Fruit fly (Drosophila melanogaster) whole organism, embryonic: Measurements from ENCODE around the gene Lmpt.

Experiments
- Aef1 ChIP-seq: fragments of 200-800 bp; sonication (Bioruptor generic); IDR thresholded peaks from 3 replicates; pipeline ENCODE4 v1.3.6; 2022; ENCODE audit warnings: missing biosample characterization, missing genetic modification characterization
- Asciz ChIP-seq: fragments of 200-800 bp; sonication (Bioruptor generic); optimal IDR thresholded peaks from 2 replicates; lab custom pipeline; 2017; ENCODE audit warnings: missing biosample characterization, mild to moderate bottlenecking, missing genetic modification characterization, missing genetic modification reagents
- Atf6 ChIP-seq: fragments of 200-800 bp; sonication (Bioruptor generic); IDR thresholded peaks from 2 replicates; pipeline ENCODE4 v1.3.6; 2022; ENCODE audit warnings: missing biosample characterization, missing genetic modification characterization
- C15 ChIP-seq: fragments of 200-800 bp; sonication (Bioruptor generic); IDR thresholded peaks from 3 replicates; pipeline ENCODE4 v1.3.6; 2022; ENCODE audit warnings: missing biosample characterization, missing genetic modification characterization
- CG10209 ChIP-seq: fragments of 200-800 bp; sonication (Bioruptor generic); optimal IDR thresholded peaks from 3 replicates; lab custom pipeline; 2017; ENCODE audit warnings: missing biosample characterization, mild to moderate bottlenecking, missing genetic modification characterization, missing genetic modification reagents
- CG10366 ChIP-seq: fragments of 200-800 bp; sonication (Bioruptor generic); IDR thresholded peaks from 2 replicates; pipeline ENCODE4 v1.3.6; 2022; ENCODE audit warnings: missing biosample characterization, missing genetic modification characterization
- CG13775 ChIP-seq: fragments of 200-800 bp; sonication (Bioruptor generic); optimal IDR thresholded peaks from 3 replicates; lab custom pipeline; 2017; ENCODE audit warnings: missing biosample characterization, mild to moderate bottlenecking, missing genetic modification characterization
- CG14014 ChIP-seq: fragments of 200-800 bp; sonication (Bioruptor generic); IDR thresholded peaks from 2 replicates; pipeline ENCODE4 v1.3.6; 2022; ENCODE audit warnings: missing biosample characterization, missing genetic modification characterization
- CG15073 ChIP-seq: fragments of 200-800 bp; sonication (Bioruptor generic); optimal IDR thresholded peaks from 2 replicates; lab custom pipeline; 2016; ENCODE audit warnings: missing biosample characterization, missing genetic modification characterization
- CG15269 ChIP-seq: fragments of 200-800 bp; sonication (Bioruptor generic); optimal IDR thresholded peaks from 2 replicates; lab custom pipeline; 2018; ENCODE audit warnings: missing biosample characterization, mild to moderate bottlenecking, missing genetic modification characterization, moderate library complexity
- CG17186 ChIP-seq: fragments of 200-800 bp; sonication (Bioruptor generic); optimal IDR thresholded peaks from 3 replicates; lab custom pipeline; 2017; ENCODE audit warnings: missing biosample characterization, missing genetic modification reagents, missing genetic modification characterization
- CG18599 ChIP-seq: fragments of 200-800 bp; sonication (Bioruptor generic); optimal IDR thresholded peaks from 3 replicates; lab custom pipeline; 2017; ENCODE audit warnings: missing biosample characterization, missing genetic modification characterization, mild to moderate bottlenecking, moderate library complexity, missing genetic modification reagents
- CG31365 ChIP-seq: fragments of 200-800 bp; sonication (Bioruptor generic); optimal IDR thresholded peaks from 2 replicates; lab custom pipeline; 2018; ENCODE audit warnings: missing biosample characterization, mild to moderate bottlenecking, missing genetic modification characterization
- CG3163 ChIP-seq: fragments of 200-800 bp; sonication (Bioruptor generic); optimal IDR thresholded peaks from 3 replicates; lab custom pipeline; 2016; ENCODE audit warnings: missing biosample characterization, missing genetic modification characterization
- CG32532 ChIP-seq: fragments of 200-800 bp; sonication (Bioruptor generic); IDR thresholded peaks from 2 replicates; pipeline ENCODE4 v1.3.6; 2022; ENCODE audit warnings: missing biosample characterization, missing genetic modification characterization
- CG3281 ChIP-seq: fragments of 200-800 bp; sonication (Bioruptor generic); optimal IDR thresholded peaks from 3 replicates; lab custom pipeline; 2017; ENCODE audit warnings: missing biosample characterization, mild to moderate bottlenecking, missing genetic modification characterization
- CG34224 ChIP-seq: fragments of 200-800 bp; sonication (Bioruptor generic); IDR thresholded peaks from 3 replicates; pipeline ENCODE4 v1.3.6; 2022; ENCODE audit warnings: missing biosample characterization, missing genetic modification characterization; ENCODE audit not compliant: partially characterized antibody
- CG34422 ChIP-seq: fragments of 200-800 bp; sonication (Bioruptor generic); IDR thresholded peaks from 3 replicates; pipeline ENCODE4 v1.3.6; 2022; ENCODE audit warnings: missing biosample characterization, missing genetic modification characterization
- CG4730 ChIP-seq: fragments of 200-800 bp; sonication (Bioruptor generic); IDR thresholded peaks from 2 replicates; pipeline ENCODE4 v1.3.6; 2022; ENCODE audit warnings: missing biosample characterization, missing genetic modification characterization
- CG9932 ChIP-seq: fragments of 200-800 bp; sonication (Bioruptor generic); IDR thresholded peaks from 2 replicates; pipeline ENCODE4 v1.3.6; 2022; ENCODE audit warnings: missing biosample characterization, missing genetic modification characterization
- D19A ChIP-seq: fragments of 200-800 bp; optimal IDR thresholded peaks from 3 replicates; lab custom pipeline; 2019; ENCODE audit warnings: missing biosample characterization, mild to moderate bottlenecking, missing genetic modification characterization, moderate library complexity
- Dbx ChIP-seq: fragments of 200-800 bp; sonication (Bioruptor generic); IDR thresholded peaks from 3 replicates; pipeline ENCODE4 v1.3.6; 2022; ENCODE audit warnings: missing biosample characterization, missing genetic modification characterization
- E2f1 ChIP-seq: fragments of 200-800 bp; sonication (Bioruptor generic); IDR thresholded peaks from 2 replicates; pipeline ENCODE4 v1.3.6; 2022; ENCODE audit warnings: missing biosample characterization, missing genetic modification characterization
- Fer1 ChIP-seq: fragments of 200-800 bp; sonication (Bioruptor generic); optimal IDR thresholded peaks from 2 replicates; lab custom pipeline; 2017; ENCODE audit warnings: missing biosample characterization, mild to moderate bottlenecking, missing genetic modification characterization
- H15 ChIP-seq: fragments of 200-800 bp; sonication (Bioruptor generic); IDR thresholded peaks from 3 replicates; pipeline ENCODE4 v1.3.6; 2022; ENCODE audit warnings: missing biosample characterization, missing genetic modification characterization
- Hmr ChIP-seq: fragments of 200-800 bp; sonication (Bioruptor generic); optimal IDR thresholded peaks from 3 replicates; lab custom pipeline; 2017; ENCODE audit warnings: mild to moderate bottlenecking, missing biosample characterization, missing genetic modification reagents, missing genetic modification characterization
- Meics ChIP-seq: fragments of 200-800 bp; sonication (Bioruptor generic); optimal IDR thresholded peaks from 2 replicates; lab custom pipeline; 2017; ENCODE audit warnings: missing biosample characterization, mild to moderate bottlenecking, missing genetic modification characterization
- NFAT ChIP-seq: fragments of 200-800 bp; sonication (Bioruptor generic); IDR thresholded peaks from 2 replicates; pipeline ENCODE4 v1.3.6; 2022; ENCODE audit warnings: missing biosample characterization, missing genetic modification characterization
- NfI ChIP-seq: fragments of 200-800 bp; sonication (Bioruptor generic); optimal IDR thresholded peaks from 3 replicates; lab custom pipeline; 2018; ENCODE audit warnings: missing biosample characterization, mild to moderate bottlenecking, missing genetic modification characterization, moderate library complexity
- Ptx1 ChIP-seq: fragments of 200-800 bp; sonication (Bioruptor generic); IDR thresholded peaks from 2 replicates; pipeline ENCODE4 v1.3.6; 2022; ENCODE audit warnings: missing biosample characterization, missing genetic modification characterization
- Rfx ChIP-seq: fragments of 200-800 bp; sonication (Bioruptor generic); IDR thresholded peaks from 2 replicates; pipeline ENCODE4 v1.3.6; 2022; ENCODE audit warnings: missing biosample characterization, missing genetic modification characterization
- Sox102F ChIP-seq: fragments of 200-800 bp; sonication (Bioruptor generic); optimal IDR thresholded peaks from 2 replicates; lab custom pipeline; 2018; ENCODE audit warnings: missing biosample characterization, mild to moderate bottlenecking, missing genetic modification characterization, moderate library complexity
- Spps ChIP-seq: fragments of 200-800 bp; sonication (Bioruptor generic); optimal IDR thresholded peaks from 2 replicates; lab custom pipeline; 2018; ENCODE audit warnings: missing biosample characterization, mild to moderate bottlenecking, missing genetic modification characterization
- Taf1 ChIP-seq: fragments of 200-800 bp; sonication (Bioruptor generic); IDR thresholded peaks from 2 replicates; pipeline ENCODE4 v1.3.6; 2022; ENCODE audit warnings: missing biosample characterization, missing genetic modification characterization
- dmrt99B ChIP-seq: fragments of 200-800 bp; sonication (Bioruptor generic); optimal IDR thresholded peaks from 2 replicates; lab custom pipeline; 2018; ENCODE audit warnings: missing biosample characterization, mild to moderate bottlenecking, missing genetic modification characterization, moderate library complexity
- gcm ChIP-seq: fragments of 200-800 bp; sonication (Bioruptor generic); optimal IDR thresholded peaks from 2 replicates; lab custom pipeline; 2019; ENCODE audit warnings: missing biosample characterization, mild to moderate bottlenecking, missing genetic modification characterization, moderate library complexity
- gfzf ChIP-seq: fragments of 200-800 bp; sonication (Bioruptor generic); optimal IDR thresholded peaks from 2 replicates; lab custom pipeline; 2016; ENCODE audit warnings: missing biosample characterization, mild to moderate bottlenecking, missing genetic modification characterization, moderate library complexity
- grn ChIP-seq: fragments of 200-800 bp; sonication (Bioruptor generic); optimal IDR thresholded peaks from 3 replicates; lab custom pipeline; 2017; ENCODE audit warnings: missing biosample characterization, missing genetic modification characterization
- gsb ChIP-seq: fragments of 200-800 bp; sonication (Bioruptor generic); IDR thresholded peaks from 2 replicates; pipeline ENCODE4 v1.3.6; 2022; ENCODE audit warnings: missing biosample characterization, missing genetic modification characterization
- ind ChIP-seq: fragments of 200-800 bp; sonication (Bioruptor generic); optimal IDR thresholded peaks from 3 replicates; lab custom pipeline; 2016; ENCODE audit warnings: missing biosample characterization, missing genetic modification characterization
- lab ChIP-seq: fragments of 200-800 bp; sonication (Bioruptor generic); optimal IDR thresholded peaks from 3 replicates; lab custom pipeline; 2017; ENCODE audit warnings: missing biosample characterization, missing genetic modification characterization, mild to moderate bottlenecking, moderate library complexity, missing genetic modification reagents
- mirr ChIP-seq: fragments of 200-800 bp; sonication (Bioruptor generic); optimal IDR thresholded peaks from 3 replicates; lab custom pipeline; 2018; ENCODE audit warnings: missing biosample characterization, mild to moderate bottlenecking, missing genetic modification characterization
- pho ChIP-seq: fragments of 200-800 bp; sonication (Bioruptor generic); optimal IDR thresholded peaks from 2 replicates; lab custom pipeline; 2016; ENCODE audit warnings: missing biosample characterization, missing genetic modification characterization
- prd ChIP-seq, 3 experiments: fragments of >200 bp in 2 of 3; fragments of 200-800 bp in 1 of 3; sonication (Bioruptor generic) in 1 of 3; optimal IDR thresholded peaks in 2 of 3; IDR thresholded peaks in 1 of 3; 2 replicates in 2 of 3; 3 replicates in 1 of 3; pipeline versions ENCODE4 v1.3.6 to Lab custom; 2017 to 2022; ENCODE audit warnings: missing biosample characterization in 1 of 3, missing genetic modification characterization in 1 of 3
- row ChIP-seq: fragments of 200-800 bp; sonication (Bioruptor generic); IDR thresholded peaks from 3 replicates; pipeline ENCODE4 v1.3.6; 2022; ENCODE audit warnings: missing biosample characterization, missing genetic modification characterization
- scrt ChIP-seq: fragments of 200-800 bp; sonication (Bioruptor generic); optimal IDR thresholded peaks from 2 replicates; lab custom pipeline; 2018; ENCODE audit warnings: missing biosample characterization, mild to moderate bottlenecking, missing genetic modification characterization, moderate library complexity
- tup ChIP-seq: fragments of 200-800 bp; sonication (Bioruptor generic); optimal IDR thresholded peaks from 2 replicates; lab custom pipeline; 2016; ENCODE audit warnings: missing biosample characterization, mild to moderate bottlenecking, missing genetic modification characterization, moderate library complexity
- vfl ChIP-seq: fragments of 200-800 bp; sonication (Bioruptor generic); optimal IDR thresholded peaks from 2 replicates; lab custom pipeline; 2016; ENCODE audit warnings: missing biosample characterization, missing genetic modification characterization

Gene Lmpt

dm6 chr3L:16884037-16884436 lies 18.9 kb downstream of the Lmpt start (continued):
- TF ChIP-seq gfzf (GFP tag; lab: Kevin White, UChicago) (no peak), grn (GFP tag; lab: Kevin White, UChicago) (peak; percentile 71), CG15073 (GFP tag; lab: Kevin White, UChicago) (peak; percentile 94), Rfx (GFP tag; lab: Robert Waterston, UW) (peak; percentile 30; the same call in 1 of the 2 replicates), Meics (GFP tag; lab: Kevin White, UChicago) (peak; percentile 15)

- TF ChIP-seq CG4730 (GFP tag; lab: Robert Waterston, UW): 0 out of 2 replicates have a peak, but pooled peaks have one; percentile 13
- TF ChIP-seq C15 (GFP tag; lab: Robert Waterston, UW): no peak
- TF ChIP-seq gsb (GFP tag; lab: Robert Waterston, UW): 0 out of 2 replicates have a peak, but pooled peaks have one; percentile 37
- 0 out of 2 replicates have a peak, but pooled peaks have one; percentile 9 for TF ChIP-seq Taf1
- peak; percentile 65 for TF ChIP-seq CG9932
- TF ChIP-seq pho (GFP tag; lab: Kevin White, UChicago): peak; percentile 6
- TF ChIP-seq CG10366: peak; percentile 46
- peak; percentile 19 for TF ChIP-seq Fer1 (GFP tag; lab: Kevin White, UChicago)
- peak; percentile 48; the same call in 1 of the 2 replicates for TF ChIP-seq CG14014 (GFP tag; lab: Robert Waterston, UW)
- TF ChIP-seq D19A (tag; lab: Kevin White, UChicago): peak; percentile 70
- peak; percentile 20 for TF ChIP-seq dmrt99B (tag; lab: Kevin White, UChicago)
- TF ChIP-seq E2f1 (GFP tag; lab: Robert Waterston, UW): 0 out of 2 replicates have a peak, but pooled peaks have one; percentile 27
- TF ChIP-seq CG34422 (GFP tag; lab: Robert Waterston, UW): no peak
- peak; percentile 68 for TF ChIP-seq row (GFP tag; lab: Robert Waterston, UW)
- TF ChIP-seq prd (optimal IDR thresholded peaks at IDR 0.05; lab: Kevin White, UChicago): no peak
- 0 out of 3 replicates have a peak, but pooled peaks have one; percentile 22 for TF ChIP-seq prd (GFP tag; IDR thresholded peaks at IDR 0.05; lab: Robert Waterston, UW)
- peak; percentile 65 for TF ChIP-seq Rfx (GFP tag; lab: Robert Waterston, UW)
- peak; percentile 45; the same call in 1 of the 3 replicates for TF ChIP-seq Dbx (GFP tag; lab: Robert Waterston, UW)
- no peak for TF ChIP-seq Asciz
- peak; percentile 10 for TF ChIP-seq Sox102F (GFP tag; lab: Kevin White, UChicago)
- no peak for TF ChIP-seq CG31365
- TF ChIP-seq Atf6 (GFP tag; lab: Robert Waterston, UW): 0 out of 2 replicates have a peak, but pooled peaks have one; percentile 38
- TF ChIP-seq Hmr (GFP tag; lab: Kevin White, UChicago): peak; percentile 39
- peak; percentile 45 for TF ChIP-seq CG18599
- TF ChIP-seq H15 (GFP tag; lab: Robert Waterston, UW): 0 out of 3 replicates have a peak, but pooled peaks have one; percentile 9
- peak; percentile 36 for TF ChIP-seq CG3281
- peak; percentile 83 for TF ChIP-seq CG32532 (GFP tag; lab: Robert Waterston, UW)
- no peak for TF ChIP-seq gcm (GFP tag; lab: Kevin White, UChicago)
- no peak for TF ChIP-seq CG34224 (GFP tag; lab: Robert Waterston, UW)
- TF ChIP-seq lab (GFP tag; lab: Kevin White, UChicago): peak; percentile 70
- peak; percentile 14 for TF ChIP-seq ind (GFP tag; lab: Kevin White, UChicago)
- peak; percentile 10 for TF ChIP-seq CG10209
- peak; percentile 52; the same call in 2 of the 3 replicates for TF ChIP-seq Aef1
- TF ChIP-seq tup (GFP tag; lab: Kevin White, UChicago): no peak
- peak; percentile 49 for TF ChIP-seq CG15269 (tag; lab: Kevin White, UChicago)
- TF ChIP-seq CG3163 (GFP tag; lab: Kevin White, UChicago): no peak
- TF ChIP-seq scrt (GFP tag; lab: Kevin White, UChicago): peak; percentile 13
- TF ChIP-seq Ptx1 (GFP tag; lab: Robert Waterston, UW): peak; percentile 68
- TF ChIP-seq CG13775: no peak
- TF ChIP-seq Spps (tag; lab: Kevin White, UChicago): no peak
- TF ChIP-seq NfI: peak; percentile 30
- no peak for TF ChIP-seq CG17186 (GFP tag; lab: Kevin White, UChicago)
- TF ChIP-seq vfl (GFP tag; lab: Kevin White, UChicago): no peak
- TF ChIP-seq mirr (GFP tag; lab: Kevin White, UChicago): no peak
- TF ChIP-seq NFAT (GFP tag; lab: Robert Waterston, UW): no peak
Measured at dm6 chr3L:16885042-16885441, 19.9 kb downstream of the Lmpt start.
